Worm (Caenorhabditis elegans) whole organism, L4 larva: ENCODE results near the gene taf-7.2.

Experiments
- F26F4.8 ChIP-seq: fragments of 200-800 bp; sonication (Bioruptor generic); conservative IDR thresholded peaks from 2 replicates; pipeline ENCODE4 v1.3.6; 2022; ENCODE audit warnings: missing genetic modification characterization, missing compliant biosample characterization
- R02D3.7 ChIP-seq: fragments of 150-350 bp; sonication (generic microtip); optimal IDR thresholded peaks from 3 replicates; lab custom pipeline; 2014; ENCODE audit warnings: missing biosample characterization, missing genetic modification characterization
- T20F7.1 ChIP-seq: fragments of 200-800 bp; sonication (Bioruptor generic); optimal IDR thresholded peaks from 2 replicates; lab custom pipeline; 2018; ENCODE audit warnings: mild to moderate bottlenecking, missing genetic modification characterization, missing compliant biosample characterization
- T26A8.4 ChIP-seq: fragments of 200-800 bp; sonication (Bioruptor generic); IDR thresholded peaks from 2 replicates; pipeline ENCODE4 v1.3.6; 2022; ENCODE audit warnings: missing genetic modification characterization, missing compliant biosample characterization
- Y48G9A.11 ChIP-seq: fragments of 200-800 bp; sonication (Bioruptor generic); IDR thresholded peaks from 2 replicates; pipeline ENCODE4 v1.3.6; 2022; ENCODE audit warnings: missing genetic modification reagents, missing genetic modification characterization, missing compliant biosample characterization
- aha-1 ChIP-seq: fragments of 150-350 bp; peaks from one replicate; lab custom pipeline; 2014; ENCODE audit warnings: missing biosample characterization, missing genetic modification characterization
- attf-4 ChIP-seq: sonication (generic microtip); optimal IDR thresholded peaks from 3 replicates; lab custom pipeline; 2017; ENCODE audit warnings: missing biosample characterization, missing genetic modification characterization
- ceh-28 ChIP-seq: fragments of 150-350 bp; optimal IDR thresholded peaks from 2 replicates; lab custom pipeline; 2014; ENCODE audit warnings: missing biosample characterization, missing genetic modification reagents, missing genetic modification characterization
- ceh-62 ChIP-seq: sonication (generic microtip); optimal IDR thresholded peaks from 2 replicates; lab custom pipeline; 2017; ENCODE audit warnings: missing biosample characterization, missing genetic modification characterization
- ctbp-1 ChIP-seq: fragments of 200-800 bp; sonication (Bioruptor generic); IDR thresholded peaks from 2 replicates; pipeline ENCODE4 v1.3.6; 2022; ENCODE audit warnings: missing genetic modification reagents, missing genetic modification characterization, missing compliant biosample characterization
- daf-12 ChIP-seq: fragments of 150-350 bp; optimal IDR thresholded peaks from 2 replicates; lab custom pipeline; 2014; ENCODE audit warnings: missing biosample characterization, missing genetic modification reagents, missing genetic modification characterization
- dmd-9 ChIP-seq: fragments of 200-800 bp; sonication (Bioruptor generic); IDR thresholded peaks from 2 replicates; pipeline ENCODE4 v1.3.6; 2022; ENCODE audit warnings: missing genetic modification reagents, missing genetic modification characterization, missing compliant biosample characterization
- dpl-1 ChIP-seq: fragments of 150-350 bp; optimal IDR thresholded peaks from 2 replicates; lab custom pipeline; 2014; ENCODE audit warnings: missing biosample characterization, missing genetic modification reagents, missing genetic modification characterization
- dve-1 ChIP-seq: sonication (generic microtip); optimal IDR thresholded peaks from 2 replicates; lab custom pipeline; 2017; ENCODE audit warnings: antibody characterized with exemption, mild to moderate bottlenecking, missing genetic modification characterization, missing compliant biosample characterization; ENCODE audit not compliant: insufficient read depth
- egl-43 ChIP-seq: fragments of 200-800 bp; sonication (Bioruptor generic); IDR thresholded peaks from 2 replicates; pipeline ENCODE4 v1.3.6; 2022; ENCODE audit warnings: missing genetic modification reagents, missing genetic modification characterization, missing compliant biosample characterization
- fkh-10 ChIP-seq: fragments of 150-350 bp; optimal IDR thresholded peaks from 2 replicates; lab custom pipeline; 2014; ENCODE audit warnings: missing biosample characterization, missing genetic modification reagents, missing genetic modification characterization
- hlh-11 ChIP-seq: fragments of 200-800 bp; sonication (Bioruptor generic); optimal IDR thresholded peaks from 2 replicates; lab custom pipeline; 2018; ENCODE audit warnings: mild to moderate bottlenecking, missing genetic modification characterization, missing compliant biosample characterization
- hlh-30 ChIP-seq: sonication (generic microtip); optimal IDR thresholded peaks from 2 replicates; lab custom pipeline; 2017; ENCODE audit warnings: antibody characterized with exemption, mild to moderate bottlenecking, missing genetic modification characterization, missing compliant biosample characterization; ENCODE audit not compliant: insufficient read depth
- hmg-1.1 ChIP-seq: fragments of 200-800 bp; sonication (Bioruptor generic); IDR thresholded peaks from 2 replicates; pipeline ENCODE4 v1.3.6; 2022; ENCODE audit warnings: missing genetic modification reagents, missing genetic modification characterization, missing compliant biosample characterization
- jun-1 ChIP-seq: fragments of 150-350 bp; optimal IDR thresholded peaks from 2 replicates; lab custom pipeline; 2014; ENCODE audit warnings: missing biosample characterization, missing genetic modification reagents, missing genetic modification characterization
- lin-13 ChIP-seq: fragments of 150-350 bp; optimal IDR thresholded peaks from 2 replicates; lab custom pipeline; 2014; ENCODE audit warnings: missing biosample characterization, missing genetic modification reagents, missing genetic modification characterization
- lin-38 ChIP-seq: fragments of 200-800 bp; sonication (Bioruptor generic); IDR thresholded peaks from 2 replicates; pipeline ENCODE4 v1.3.6; 2022; ENCODE audit warnings: missing genetic modification reagents, missing genetic modification characterization, missing compliant biosample characterization
- lsy-2 ChIP-seq, 2 experiments: fragments of 150-350 bp in 1 of 2; sonication (generic microtip) in 1 of 2; optimal IDR thresholded peaks; 2 replicates each; lab custom pipeline; 2014 to 2017; ENCODE audit warnings: missing biosample characterization in 2 of 2, missing genetic modification characterization in 2 of 2
- mdt-29 ChIP-seq: fragments of 200-800 bp; sonication (Bioruptor generic); IDR thresholded peaks from 2 replicates; pipeline ENCODE4 v1.3.6; 2022; ENCODE audit warnings: missing genetic modification reagents, missing genetic modification characterization, missing compliant biosample characterization
- mep-1 ChIP-seq: fragments of 150-350 bp; sonication (generic microtip); optimal IDR thresholded peaks from 3 replicates; lab custom pipeline; 2014; ENCODE audit warnings: missing biosample characterization, missing genetic modification characterization
- mes-2 ChIP-seq: sonication (generic microtip); optimal IDR thresholded peaks from 2 replicates; lab custom pipeline; 2016; ENCODE audit warnings: missing genotype, mild to moderate bottlenecking, missing genetic modification characterization, missing compliant biosample characterization; ENCODE audit not compliant: poor library complexity, severe bottlenecking
- mxl-3 ChIP-seq: fragments of 200-800 bp; sonication (Bioruptor generic); optimal IDR thresholded peaks from 2 replicates; lab custom pipeline; 2018; ENCODE audit warnings: mild to moderate bottlenecking, missing genetic modification characterization, missing compliant biosample characterization
- nhr-111 ChIP-seq: fragments of 200-800 bp; sonication (Bioruptor generic); optimal IDR thresholded peaks from 2 replicates; lab custom pipeline; 2018; ENCODE audit warnings: mild to moderate bottlenecking, missing genetic modification characterization, missing compliant biosample characterization
- nhr-25 ChIP-seq: sonication (generic microtip); optimal IDR thresholded peaks from 2 replicates; lab custom pipeline; 2017; ENCODE audit warnings: missing genetic modification characterization, mild to moderate bottlenecking, missing compliant biosample characterization, antibody characterized with exemption, moderate library complexity, borderline replicate concordance; ENCODE audit not compliant: insufficient read depth
- nhr-41 ChIP-seq: fragments of 200-800 bp; sonication (Bioruptor generic); IDR thresholded peaks from 2 replicates; pipeline ENCODE4 v1.3.6; 2022; ENCODE audit warnings: missing genetic modification reagents, missing genetic modification characterization, missing compliant biosample characterization
- nhr-48 ChIP-seq: sonication (generic microtip); optimal IDR thresholded peaks from 2 replicates; lab custom pipeline; 2016; ENCODE audit warnings: mild to moderate bottlenecking, missing genetic modification characterization, missing compliant biosample characterization
- nhr-6 ChIP-seq: fragments of 150-350 bp; optimal IDR thresholded peaks from 2 replicates; lab custom pipeline; 2014; ENCODE audit warnings: missing biosample characterization, missing genetic modification characterization
- nhr-76 ChIP-seq: fragments of 150-350 bp; optimal IDR thresholded peaks from 2 replicates; lab custom pipeline; 2014; ENCODE audit warnings: missing biosample characterization, missing genetic modification characterization
- php-3 ChIP-seq: fragments of 200-800 bp; sonication (Bioruptor generic); IDR thresholded peaks from 2 replicates; pipeline ENCODE4 v1.3.6; 2022; ENCODE audit warnings: missing genetic modification reagents, missing genetic modification characterization, missing compliant biosample characterization
- rbr-2 ChIP-seq: sonication (generic microtip); optimal IDR thresholded peaks from 2 replicates; lab custom pipeline; 2016; ENCODE audit warnings: missing genotype, missing genetic modification characterization, missing compliant biosample characterization
- set-16 ChIP-seq: fragments of 200-800 bp; sonication (Bioruptor generic); IDR thresholded peaks from 2 replicates; pipeline ENCODE4 v1.3.6; 2022; ENCODE audit warnings: missing genetic modification reagents, missing genetic modification characterization, missing compliant biosample characterization
- skn-1 ChIP-seq: fragments of 150-350 bp; optimal IDR thresholded peaks from 2 replicates; lab custom pipeline; 2014; ENCODE audit warnings: missing biosample characterization, missing genetic modification characterization
- snpc-1.2 ChIP-seq: fragments of 200-800 bp; sonication (Bioruptor generic); IDR thresholded peaks from 2 replicates; pipeline ENCODE4 v1.3.6; 2022; ENCODE audit warnings: missing genetic modification reagents, missing genetic modification characterization, missing compliant biosample characterization
- spr-1 ChIP-seq: sonication (generic microtip); optimal IDR thresholded peaks from 2 replicates; lab custom pipeline; 2016; ENCODE audit warnings: mild to moderate bottlenecking, missing genetic modification characterization, missing compliant biosample characterization
- unc-39 ChIP-seq: sonication (generic microtip); optimal IDR thresholded peaks from 2 replicates; lab custom pipeline; 2017; ENCODE audit warnings: missing biosample characterization, missing genetic modification characterization
- unc-62 ChIP-seq, 3 experiments: fragments of 150-350 bp in 1 of 3; sonication (generic microtip); optimal IDR thresholded peaks in 2 of 3; peaks in 1 of 3; 1 replicate in 1 of 3; 2 replicates in 2 of 3; lab custom pipeline; 2014 to 2017; ENCODE audit warnings: missing biosample characterization in 3 of 3, missing genetic modification characterization in 3 of 3, missing genetic modification reagents in 3 of 3, missing genotype in 1 of 3

taf-7.2 gene

DNA sequence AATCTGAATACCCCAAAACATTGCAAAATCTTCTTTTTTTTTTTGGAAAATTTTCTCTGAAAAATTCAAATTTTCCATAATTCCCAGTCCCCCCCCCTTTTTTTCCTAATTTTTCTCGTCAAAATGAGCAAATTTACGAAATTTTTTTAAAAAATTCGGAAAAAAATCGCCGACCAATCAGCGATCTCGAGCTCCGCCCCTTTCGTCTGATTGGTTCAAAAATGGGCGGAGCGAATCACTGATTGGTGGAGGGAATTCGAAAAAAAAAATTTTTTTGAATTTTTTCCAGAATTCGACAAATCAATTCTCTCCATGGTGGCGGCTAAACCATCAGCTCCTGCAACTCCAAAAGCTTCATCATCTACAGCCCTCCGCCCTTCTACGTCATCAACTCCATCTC is 34.6 kb downstream of the taf-7.2 start:
- no peak for TF ChIP-seq nhr-41
- no peak for TF ChIP-seq jun-1
- TF ChIP-seq attf-4 (tag; lab: Kevin White, UChicago), result no peak
- TF ChIP-seq nhr-25 (tag; lab: Kevin White, UChicago), result no peak
- TF ChIP-seq nhr-48 (tag; lab: Kevin White, UChicago), result no peak
- TF ChIP-seq php-3 (GFP tag; lab: Robert Waterston, UW), result no peak
- TF ChIP-seq rbr-2 (tag; lab: Kevin White, UChicago), result no peak
- no peak for TF ChIP-seq lin-13 (GFP tag; lab: Kevin White, UChicago)
- no peak for TF ChIP-seq hlh-11 (tag; lab: Kevin White, UChicago)
- no peak for TF ChIP-seq ceh-28 (tag; lab: Kevin White, UChicago)
- no peak for TF ChIP-seq mxl-3 (GFP tag; lab: Kevin White, UChicago)
- TF ChIP-seq snpc-1.2 (GFP tag; lab: Robert Waterston, UW), result no peak
- no peak for TF ChIP-seq daf-12
- no peak for TF ChIP-seq ctbp-1 (GFP tag; lab: Robert Waterston, UW)
- no peak for TF ChIP-seq ceh-62 (tag; lab: Kevin White, UChicago)
- no peak for TF ChIP-seq nhr-6 (tag; lab: Kevin White, UChicago)
- no peak for TF ChIP-seq dpl-1 (GFP tag; lab: Kevin White, UChicago)
- TF ChIP-seq set-16 (GFP tag; lab: Robert Waterston, UW), result no peak
- no peak for TF ChIP-seq hmg-1.1 (GFP tag; lab: Robert Waterston, UW)
- no peak for TF ChIP-seq egl-43 (GFP tag; lab: Robert Waterston, UW)

ce11 chrIII:12625875-12626649 is 47.2 kb downstream of the taf-7.2 start, which contains the start of gene pqn-80:
Gene pqn-80 (plus strand): TSS chrIII:12626568.
- TF ChIP-seq lin-38 (peak; percentile 96), T20F7.1 (GFP tag; lab: Kevin White, UChicago) (no peak), skn-1 (tag; lab: Kevin White, UChicago) (no peak), hmg-1.1 (GFP tag; lab: Robert Waterston, UW) (peak; percentile 20; the same call in 1 of the 2 replicates), spr-1 (tag; lab: Kevin White, UChicago) (no peak), hlh-30 (peak; percentile 48), R02D3.7 (tag; lab: Kevin White, UChicago) (no peak), dve-1 (tag; lab: Kevin White, UChicago) (peak; percentile 22), rbr-2 (tag; lab: Kevin White, UChicago) (peak; percentile 11), F26F4.8 (GFP tag; lab: Robert Waterston, UW) (no peak), unc-39 (tag; lab: Kevin White, UChicago) (no peak), fkh-10 (GFP tag; lab: Kevin White, UChicago) (peak; percentile 24), nhr-111 (GFP tag; lab: Kevin White, UChicago) (no peak), hlh-11 (tag; lab: Kevin White, UChicago) (no peak), lsy-2 (tag; optimal IDR thresholded peaks at IDR 0.05; lab: Kevin White, UChicago) (peak in 1 of 2 experiments; percentile 84), nhr-6 (tag; lab: Kevin White, UChicago) (peak; percentile 8), aha-1 (tag; lab: Kevin White, UChicago) (peak; percentile 68), mep-1 (tag; lab: Kevin White, UChicago) (peak; percentile 45), nhr-76 (tag; lab: Kevin White, UChicago) (no peak), lin-13 (GFP tag; lab: Kevin White, UChicago) (peak; percentile 9), mes-2 (peak; percentile 64), Y48G9A.11 (GFP tag; lab: Robert Waterston, UW) (0 out of 2 replicates have a peak, but pooled peaks have one; percentile 38), T26A8.4 (GFP tag; lab: Robert Waterston, UW) (0 out of 2 replicates have a peak, but pooled peaks have one; percentile 21), unc-62 (GFP tag; optimal IDR thresholded peaks at IDR 0.05 in 1 of 2; lab: Kevin White, UChicago) (peak in 1 of 2 experiments; percentile 36), unc-62 (tag; optimal IDR thresholded peaks at IDR 0.05; lab: Kevin White, UChicago) (no peak), mdt-29 (GFP tag; lab: Robert Waterston, UW) (0 out of 2 replicates have a peak, but pooled peaks have one; percentile 38), dpl-1 (GFP tag; lab: Kevin White, UChicago) (peak; percentile 94), dmd-9 (GFP tag; lab: Robert Waterston, UW) (0 out of 2 replicates have a peak, but pooled peaks have one; percentile 30)
